Worm (Caenorhabditis elegans): ENCODE data around the gene R09H10.3.

Gene R09H10.3

DNA sequence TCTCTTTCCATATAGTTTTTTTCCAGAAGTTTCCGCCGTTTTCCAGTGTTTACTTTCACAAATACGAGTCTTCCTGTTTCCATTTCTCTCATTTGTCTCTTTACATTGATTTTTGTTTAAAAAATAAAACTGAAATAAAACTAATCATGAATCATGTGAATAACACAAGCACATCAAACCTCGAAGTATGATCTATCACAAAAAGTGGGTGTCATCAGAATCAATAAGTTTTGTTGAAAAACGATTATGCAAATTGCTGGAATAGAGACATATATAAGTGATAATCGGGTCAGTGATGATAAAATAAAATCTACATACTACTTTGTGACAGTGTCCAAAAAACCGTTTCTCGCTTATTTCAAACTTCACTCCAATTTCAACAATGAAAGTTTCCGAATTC, 14.0 kb downstream of the R09H10.3 start, which contains the start of gene R09H10.7:
Gene R09H10.7 (plus strand): TSS at position 301 of the 400 bp plus-strand sequence.
- 0 out of 2 replicates have a peak, but pooled peaks have one; percentile 33 for TF ChIP-seq zfp-3 (GFP tag; conservative IDR thresholded peaks at IDR 0.05)
- TF ChIP-seq Y75B8A.6 (GFP tag; IDR thresholded peaks at IDR 0.05): no peak

ce11 chrIV:10628724-10629123, 21.9 kb downstream of the R09H10.3 start, which contains the start of gene R09H10.5:
TSS of gene R09H10.5 (minus strand) at chrIV:10628829.
- TF ChIP-seq lir-3 (tag; optimal IDR thresholded peaks at IDR 0.05): no peak
- TF ChIP-seq duxl-1 (tag; optimal IDR thresholded peaks at IDR 0.05; ENCODE audit: poor library complexity): no peak
- TF ChIP-seq ceh-32 (tag; optimal IDR thresholded peaks at IDR 0.05; ENCODE audit: poor library complexity): no peak
- peak; percentile 42 for TF ChIP-seq hlh-11 (tag; optimal IDR thresholded peaks at IDR 0.05)
- no peak for TF ChIP-seq daf-16 (GFP tag; optimal IDR thresholded peaks at IDR 0.05)
- peak; percentile 46 for TF ChIP-seq daf-16 (tag; optimal IDR thresholded peaks at IDR 0.05)
- peak; percentile 38; the same call in 1 of the 2 replicates for TF ChIP-seq dmd-6 (GFP tag; IDR thresholded peaks at IDR 0.05)
- no peak for TF ChIP-seq nhr-25 (tag; optimal IDR thresholded peaks at IDR 0.05; ENCODE audit: borderline replicate concordance, insufficient read depth)
- peak; percentile 20 for TF ChIP-seq dve-1 (tag; optimal IDR thresholded peaks at IDR 0.05; ENCODE audit: insufficient read depth)
- no peak for TF ChIP-seq D1046.2 (GFP tag; IDR thresholded peaks at IDR 0.05)
- no peak for TF ChIP-seq jun-1 (tag; optimal IDR thresholded peaks at IDR 0.05)
- no peak for TF ChIP-seq daf-8 (GFP tag; IDR thresholded peaks at IDR 0.05)
- peak; percentile 79 for TF ChIP-seq pqm-1 (tag; optimal IDR thresholded peaks at IDR 0.05)
- no peak for TF ChIP-seq set-16 (GFP tag; IDR thresholded peaks at IDR 0.05)
- no peak for TF ChIP-seq fos-1 (tag; optimal IDR thresholded peaks at IDR 0.05)
- no peak for TF ChIP-seq aha-1 (tag)
- TF ChIP-seq ama-1 (optimal IDR thresholded peaks at IDR 0.05): no peak
- TF ChIP-seq Y105C5A.15 (GFP tag; IDR thresholded peaks at IDR 0.05): no peak
- peak; percentile 98 for TF ChIP-seq php-3 (GFP tag; IDR thresholded peaks at IDR 0.05)
- TF ChIP-seq lin-39 (tag; optimal IDR thresholded peaks at IDR 0.05): no peak
- TF ChIP-seq nhr-28 (tag; optimal IDR thresholded peaks at IDR 0.05): peak; percentile 36
- TF ChIP-seq ceh-20 (GFP tag; IDR thresholded peaks at IDR 0.05): peak; percentile 84

ce11 chrIV:10630953-10631554, 24.2 kb downstream of the R09H10.3 start, which contains the start of gene F56C4.4:
TSS of gene F56C4.4 (minus strand) at chrIV:10631267.
- TF ChIP-seq aha-1 (tag) (peak; percentile 20), hlh-11 (tag; optimal IDR thresholded peaks at IDR 0.05) (peak; percentile 69), Y48G9A.11 (GFP tag; IDR thresholded peaks at IDR 0.05) (no peak), saeg-2 (GFP tag; IDR thresholded peaks at IDR 0.05) (no peak), egl-43 (GFP tag; IDR thresholded peaks at IDR 0.05) (no peak), unc-39 (tag; optimal IDR thresholded peaks at IDR 0.05) (no peak), nhr-42 (GFP tag; IDR thresholded peaks at IDR 0.05) (no peak), lin-1 (GFP tag; IDR thresholded peaks at IDR 0.05) (no peak), spr-3 (GFP tag; optimal IDR thresholded peaks at IDR 0.05) (no peak), dmd-6 (GFP tag; IDR thresholded peaks at IDR 0.05) (peak; percentile 80), sdz-12 (GFP tag; optimal IDR thresholded peaks at IDR 0.05) (no peak), pqm-1 (tag; optimal IDR thresholded peaks at IDR 0.05) (peak; percentile 35), nhr-11 (tag; optimal IDR thresholded peaks at IDR 0.05) (no peak), dve-1 (tag; optimal IDR thresholded peaks at IDR 0.05; ENCODE audit: insufficient read depth) (peak; percentile 58), lin-39 (tag; optimal IDR thresholded peaks at IDR 0.05) (no peak), unc-130 (GFP tag; optimal IDR thresholded peaks at IDR 0.05) (no peak), daf-16 (GFP tag; optimal IDR thresholded peaks at IDR 0.05) (peak in 1 of 2 experiments; percentile 27), daf-16 (tag; optimal IDR thresholded peaks at IDR 0.05) (peak; percentile 53), nhr-6 (tag; optimal IDR thresholded peaks at IDR 0.05) (no peak), madf-5 (GFP tag; IDR thresholded peaks at IDR 0.05) (no peak), dmd-9 (GFP tag; IDR thresholded peaks at IDR 0.05) (no peak), mep-1 (tag; optimal IDR thresholded peaks at IDR 0.05) (no peak), nhr-76 (tag; optimal IDR thresholded peaks at IDR 0.05) (no peak), ctbp-1 (GFP tag; IDR thresholded peaks at IDR 0.05) (no peak), php-3 (GFP tag; IDR thresholded peaks at IDR 0.05) (peak; percentile 95), T20F7.1 (GFP tag; optimal IDR thresholded peaks at IDR 0.05) (peak; percentile 53), nhr-48 (tag; optimal IDR thresholded peaks at IDR 0.05) (peak; percentile 61), nhr-28 (tag; optimal IDR thresholded peaks at IDR 0.05) (peak; percentile 54), zip-2 (tag; optimal IDR thresholded peaks at IDR 0.05) (no peak), zag-1 (tag; optimal IDR thresholded peaks at IDR 0.05) (no peak), lin-15B (tag; optimal IDR thresholded peaks at IDR 0.05) (no peak), cey-2 (tag; optimal IDR thresholded peaks at IDR 0.05; ENCODE audit: borderline replicate concordance, insufficient read depth) (peak; percentile 32), nhr-77 (tag; optimal IDR thresholded peaks at IDR 0.05) (peak; percentile 30)
